Worm (Caenorhabditis elegans): ENCODE measurements around the gene ssq-2.
"Not testable (repeated sequence)": the region's sequence is repeated elsewhere in the genome, so short reads cannot be mapped to it uniquely, and the experiment has no call there.

ssq-2 gene

DNA sequence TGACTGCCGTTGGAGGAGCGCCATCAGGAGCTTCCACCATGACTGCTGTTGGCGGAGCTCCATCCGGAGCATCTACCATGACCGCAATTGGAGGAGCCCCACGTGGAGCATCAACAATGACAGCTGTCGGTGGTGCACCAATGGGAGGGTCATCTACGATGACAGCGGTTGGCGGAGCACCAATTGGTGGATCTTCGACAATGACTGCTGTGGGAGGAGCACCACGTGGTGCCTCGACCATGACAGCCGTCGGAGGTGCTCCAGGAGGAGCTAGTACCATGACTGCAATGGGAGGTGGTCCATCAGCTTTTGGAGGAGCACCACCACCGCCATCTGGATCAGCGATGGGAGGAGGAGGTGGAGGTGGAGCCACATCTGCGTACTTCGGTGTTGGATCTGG lies 21.1 kb downstream of the ssq-2 start, which contains the start of gene T28H11.7:
T28H11.7 (minus strand) TSS at position 101 of the 400 bp plus-strand sequence.
- TF ChIP-seq ceh-13 (GFP tag; optimal IDR thresholded peaks at IDR 0.05); hnd-1 (tag; optimal IDR thresholded peaks at IDR 0.05); sea-1 (GFP tag; conservative IDR thresholded peaks at IDR 0.05): not testable (repeated sequence)

DNA sequence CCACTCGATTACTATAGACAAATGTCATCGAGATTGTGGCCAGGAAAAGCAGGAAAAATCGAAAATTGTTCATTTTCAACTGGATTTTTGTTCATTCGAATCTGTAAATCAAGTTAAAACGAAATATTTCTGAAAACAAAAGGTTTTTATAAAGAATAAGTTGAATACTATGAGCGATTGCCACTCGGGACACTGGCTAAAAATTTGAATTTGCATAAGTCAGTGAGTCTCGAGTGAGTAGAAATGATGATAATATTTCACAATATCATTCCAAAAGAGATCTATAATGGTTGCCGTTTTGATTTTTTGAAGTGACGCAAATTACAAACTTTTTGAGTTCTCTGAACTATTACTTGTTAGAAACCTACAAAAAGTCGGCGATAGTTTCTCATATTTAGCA lies 24.6 kb downstream of the ssq-2 start, which contains the start of gene T28H11.8:
T28H11.8 (minus strand) TSS at position 101 of the 400 bp plus-strand sequence.
- no peak for TF ChIP-seq pes-1 (GFP tag; IDR thresholded peaks at IDR 0.05)

DNA sequence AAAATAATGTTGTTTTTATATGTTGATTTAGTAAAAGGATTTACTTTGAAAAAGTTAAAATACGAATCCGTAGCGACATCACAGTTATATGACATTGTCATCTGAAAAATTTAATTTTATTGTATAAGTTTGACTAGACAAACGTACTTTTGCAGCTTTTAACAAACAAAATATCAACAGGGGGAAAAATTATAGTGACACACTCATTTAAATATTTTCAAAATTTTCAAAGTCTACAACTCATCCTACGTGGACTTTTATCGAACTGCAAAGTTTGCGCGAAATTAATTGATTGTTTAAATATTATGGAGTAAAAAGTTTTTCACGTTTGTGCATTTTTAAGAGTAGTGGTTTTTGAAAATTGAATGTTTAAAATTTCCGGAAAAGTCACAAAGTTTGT lies 29.7 kb downstream of the ssq-2 start, which contains the start of gene C09B9.85:
C09B9.85 (minus strand) TSS at position 101 of the 400 bp plus-strand sequence.
- TF ChIP-seq aly-1 (tag; optimal IDR thresholded peaks at IDR 0.05): no peak
- TF ChIP-seq F13C5.2 (tag; optimal IDR thresholded peaks at IDR 0.05): no peak
- no peak for TF ChIP-seq flt-1 (GFP tag; IDR thresholded peaks at IDR 0.05)
- no peak for TF ChIP-seq B0310.2 (tag; optimal IDR thresholded peaks at IDR 0.05)
- TF ChIP-seq ceh-36 (tag; optimal IDR thresholded peaks at IDR 0.05): no peak
- TF ChIP-seq ama-1 (optimal IDR thresholded peaks at IDR 0.05): no peak
- no peak for TF ChIP-seq hmbx-1 (tag; optimal IDR thresholded peaks at IDR 0.05)
- TF ChIP-seq ceh-13 (GFP tag; optimal IDR thresholded peaks at IDR 0.05): no peak
- TF ChIP-seq scrt-1 (GFP tag; IDR thresholded peaks at IDR 0.05): no peak
- no peak for TF ChIP-seq pes-1 (GFP tag; IDR thresholded peaks at IDR 0.05)
- no peak for TF ChIP-seq tbx-11 (GFP tag; IDR thresholded peaks at IDR 0.05)
- no peak for TF ChIP-seq hmg-4 (GFP tag; optimal IDR thresholded peaks at IDR 0.05)
- no peak for TF ChIP-seq tra-4 (tag; optimal IDR thresholded peaks at IDR 0.05)
- TF ChIP-seq sea-1 (GFP tag; conservative IDR thresholded peaks at IDR 0.05): no peak
- no peak for TF ChIP-seq tbx-37 (GFP tag; conservative IDR thresholded peaks at IDR 0.05)

DNA sequence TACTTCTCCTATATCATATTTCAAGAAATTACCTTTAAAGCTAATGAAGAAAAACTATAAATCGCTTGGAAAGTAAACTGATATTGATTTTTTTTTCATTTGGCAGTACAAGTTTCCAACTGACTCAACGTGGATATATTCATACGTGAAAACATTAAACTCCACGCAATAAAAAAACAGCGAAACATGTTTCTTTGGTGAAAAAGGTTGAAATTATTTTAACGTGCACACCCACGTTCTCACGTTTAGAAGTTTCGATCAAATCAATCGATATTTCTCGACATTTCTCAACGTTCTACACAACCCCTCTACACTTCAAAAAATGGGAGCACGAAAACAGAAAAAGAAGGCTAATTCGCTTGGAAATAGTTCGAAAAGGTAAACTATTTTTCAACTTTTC lies 33.0 kb downstream of the ssq-2 start, which contains the start of the genes best-6 and C09B9.2:
best-6 (minus strand) TSS at position 101 of the 400 bp plus-strand sequence.
C09B9.2 (plus strand) TSS at position 314 of the 400 bp plus-strand sequence.
- TF ChIP-seq scrt-1 (GFP tag; IDR thresholded peaks at IDR 0.05): no peak
- TF ChIP-seq hmbx-1 (tag; optimal IDR thresholded peaks at IDR 0.05): no peak
- TF ChIP-seq ceh-36 (tag; optimal IDR thresholded peaks at IDR 0.05): no peak
- TF ChIP-seq B0310.2 (tag; optimal IDR thresholded peaks at IDR 0.05): no peak
- TF ChIP-seq ceh-13 (GFP tag; optimal IDR thresholded peaks at IDR 0.05): no peak
- no peak for TF ChIP-seq ama-1 (optimal IDR thresholded peaks at IDR 0.05)
- no peak for TF ChIP-seq tbx-11 (GFP tag; IDR thresholded peaks at IDR 0.05)
- no peak for TF ChIP-seq ets-7 (tag; optimal IDR thresholded peaks at IDR 0.05)
- TF ChIP-seq flt-1 (GFP tag; IDR thresholded peaks at IDR 0.05): no peak
- no peak for TF ChIP-seq F13C5.2 (tag; optimal IDR thresholded peaks at IDR 0.05)
- TF ChIP-seq tra-4 (tag; optimal IDR thresholded peaks at IDR 0.05): no peak
- TF ChIP-seq aly-1 (tag; optimal IDR thresholded peaks at IDR 0.05): no peak
- no peak for TF ChIP-seq tbx-37 (GFP tag; conservative IDR thresholded peaks at IDR 0.05)
- TF ChIP-seq pes-1 (GFP tag; IDR thresholded peaks at IDR 0.05): no peak
- no peak for TF ChIP-seq sea-1 (GFP tag; conservative IDR thresholded peaks at IDR 0.05)

DNA sequence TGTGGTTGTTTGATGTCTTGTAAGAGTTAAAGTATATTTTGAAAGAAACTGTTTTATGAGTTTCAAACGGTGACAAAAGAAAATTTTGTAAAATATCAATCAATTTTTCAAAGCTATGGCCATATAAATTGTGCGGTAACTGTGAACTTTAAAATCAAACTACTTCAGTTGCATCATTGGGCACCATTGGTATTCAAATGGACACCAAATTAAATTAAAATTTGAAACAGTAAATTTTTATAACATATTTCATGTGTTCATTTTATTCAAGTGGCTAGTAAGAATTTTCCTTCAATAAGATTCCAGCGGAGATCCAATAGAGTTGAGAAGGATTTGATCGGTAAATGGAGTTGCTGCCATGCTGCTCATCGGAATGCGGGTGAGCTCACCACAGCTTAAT lies 35.4 kb downstream of the ssq-2 start:
- TF ChIP-seq pes-1 (GFP tag; IDR thresholded peaks at IDR 0.05): no peak
- TF ChIP-seq F13C5.2 (tag; optimal IDR thresholded peaks at IDR 0.05): no peak
- no peak for TF ChIP-seq tra-4 (tag; optimal IDR thresholded peaks at IDR 0.05)
- TF ChIP-seq ceh-13 (GFP tag; optimal IDR thresholded peaks at IDR 0.05): no peak
- TF ChIP-seq sea-1 (GFP tag; conservative IDR thresholded peaks at IDR 0.05): no peak
- TF ChIP-seq hmbx-1 (tag; optimal IDR thresholded peaks at IDR 0.05): no peak
- no peak for TF ChIP-seq B0310.2 (tag; optimal IDR thresholded peaks at IDR 0.05)
- no peak for TF ChIP-seq aly-1 (tag; optimal IDR thresholded peaks at IDR 0.05)
- TF ChIP-seq ama-1 (optimal IDR thresholded peaks at IDR 0.05): no peak
- TF ChIP-seq hnd-1 (tag; optimal IDR thresholded peaks at IDR 0.05): no peak
- no peak for TF ChIP-seq scrt-1 (GFP tag; IDR thresholded peaks at IDR 0.05)
- TF ChIP-seq tbx-11 (GFP tag; IDR thresholded peaks at IDR 0.05): no peak
- no peak for TF ChIP-seq tbx-37 (GFP tag; conservative IDR thresholded peaks at IDR 0.05)

DNA sequence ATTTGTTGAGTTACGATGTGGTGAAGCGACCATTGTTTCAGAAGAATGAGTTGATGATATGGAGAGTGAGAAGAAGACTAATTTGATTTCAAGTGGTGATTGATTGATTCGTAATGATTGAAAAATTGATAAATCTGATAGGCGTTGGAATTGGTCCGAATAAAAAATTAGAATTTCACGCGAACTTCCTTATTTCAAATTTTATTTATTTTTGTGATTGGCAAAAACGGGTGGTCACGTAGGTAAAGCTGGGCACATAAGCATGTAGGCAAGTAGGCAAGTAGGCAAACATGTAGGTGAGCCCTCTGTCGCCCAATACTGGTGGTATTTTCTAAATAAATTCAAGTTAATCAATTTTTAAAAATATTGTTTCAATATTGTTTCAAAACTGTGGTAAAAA lies 37.3 kb downstream of the ssq-2 start, which contains the start of gene C09B9.4:
C09B9.4 (minus strand) TSS at position 101 of the 400 bp plus-strand sequence.
- TF ChIP-seq sea-1 (GFP tag; conservative IDR thresholded peaks at IDR 0.05): no peak
- TF ChIP-seq flt-1 (GFP tag; IDR thresholded peaks at IDR 0.05): no peak
- TF ChIP-seq tbx-11 (GFP tag; IDR thresholded peaks at IDR 0.05): no peak
- TF ChIP-seq hmg-4 (GFP tag; optimal IDR thresholded peaks at IDR 0.05): no peak
- no peak for TF ChIP-seq B0310.2 (tag; optimal IDR thresholded peaks at IDR 0.05)
- no peak for TF ChIP-seq scrt-1 (GFP tag; IDR thresholded peaks at IDR 0.05)
- no peak for TF ChIP-seq ets-7 (tag; optimal IDR thresholded peaks at IDR 0.05)
- TF ChIP-seq tbx-37 (GFP tag; conservative IDR thresholded peaks at IDR 0.05): no peak
- no peak for TF ChIP-seq ceh-36 (tag; optimal IDR thresholded peaks at IDR 0.05)
- TF ChIP-seq pes-1 (GFP tag; IDR thresholded peaks at IDR 0.05): no peak
- TF ChIP-seq ceh-13 (GFP tag; optimal IDR thresholded peaks at IDR 0.05): no peak
- no peak for TF ChIP-seq hnd-1 (tag; optimal IDR thresholded peaks at IDR 0.05)
- no peak for TF ChIP-seq aly-1 (tag; optimal IDR thresholded peaks at IDR 0.05)
- no peak for TF ChIP-seq F13C5.2 (tag; optimal IDR thresholded peaks at IDR 0.05)
- TF ChIP-seq ama-1 (optimal IDR thresholded peaks at IDR 0.05): no peak
- no peak for TF ChIP-seq tra-4 (tag; optimal IDR thresholded peaks at IDR 0.05)
- no peak for TF ChIP-seq hmbx-1 (tag; optimal IDR thresholded peaks at IDR 0.05)

DNA sequence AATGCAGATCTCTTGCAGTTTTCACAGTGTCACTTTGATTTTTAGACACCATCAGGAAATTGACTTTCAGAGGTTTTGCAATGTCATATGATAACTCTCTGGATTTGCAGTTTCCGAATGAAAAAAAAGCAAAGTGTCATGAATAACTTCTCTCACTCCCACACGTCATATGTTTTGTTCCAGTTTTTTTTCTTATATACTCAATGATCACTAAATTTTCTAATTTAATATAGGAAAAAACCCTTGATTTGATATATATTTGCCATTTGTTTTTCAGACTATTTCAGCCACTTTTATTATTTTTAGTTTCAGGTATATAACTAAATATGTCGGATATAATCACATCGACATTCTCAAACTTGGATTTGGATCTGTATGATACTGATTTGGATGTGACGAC lies 41.5 kb downstream of the ssq-2 start, which contains the start of gene C09B9.1:
C09B9.1 (plus strand) TSS at position 301 of the 400 bp plus-strand sequence.
- TF ChIP-seq hmg-4 (GFP tag; optimal IDR thresholded peaks at IDR 0.05): no peak
- TF ChIP-seq aly-1 (tag; optimal IDR thresholded peaks at IDR 0.05): no peak
- no peak for TF ChIP-seq scrt-1 (GFP tag; IDR thresholded peaks at IDR 0.05)
- TF ChIP-seq ama-1 (optimal IDR thresholded peaks at IDR 0.05): no peak
- no peak for TF ChIP-seq tra-4 (tag; optimal IDR thresholded peaks at IDR 0.05)
- TF ChIP-seq F13C5.2 (tag; optimal IDR thresholded peaks at IDR 0.05): no peak
- TF ChIP-seq ceh-36 (tag; optimal IDR thresholded peaks at IDR 0.05): no peak
- no peak for TF ChIP-seq tbx-11 (GFP tag; IDR thresholded peaks at IDR 0.05)
- no peak for TF ChIP-seq flt-1 (GFP tag; IDR thresholded peaks at IDR 0.05)
- no peak for TF ChIP-seq ceh-13 (GFP tag; optimal IDR thresholded peaks at IDR 0.05)
- no peak for TF ChIP-seq pes-1 (GFP tag; IDR thresholded peaks at IDR 0.05)
- TF ChIP-seq hmbx-1 (tag; optimal IDR thresholded peaks at IDR 0.05): no peak
- TF ChIP-seq ets-7 (tag; optimal IDR thresholded peaks at IDR 0.05): no peak
- no peak for TF ChIP-seq tbx-37 (GFP tag; conservative IDR thresholded peaks at IDR 0.05)
- TF ChIP-seq B0310.2 (tag; optimal IDR thresholded peaks at IDR 0.05): no peak
- no peak for TF ChIP-seq hnd-1 (tag; optimal IDR thresholded peaks at IDR 0.05)
- TF ChIP-seq sea-1 (GFP tag; conservative IDR thresholded peaks at IDR 0.05): no peak
